Fruit fly (Drosophila melanogaster) whole organism, embryonic: ENCODE results near the gene Vps29.

Experiments
- B-H2 ChIP-seq: fragments of 200-800 bp; sonication (Bioruptor generic); optimal IDR thresholded peaks from 2 replicates; lab custom pipeline; 2018; ENCODE audit warnings: missing biosample characterization, mild to moderate bottlenecking, missing genetic modification characterization
- BtbVII ChIP-seq: fragments of 200-800 bp; sonication (Bioruptor generic); optimal IDR thresholded peaks from 3 replicates; lab custom pipeline; 2017; ENCODE audit warnings: missing biosample characterization, mild to moderate bottlenecking, missing genetic modification characterization
- CG10959 ChIP-seq: fragments of 200-800 bp; sonication (Bioruptor generic); IDR thresholded peaks from 2 replicates; pipeline ENCODE4 v1.3.6; 2022; ENCODE audit warnings: missing biosample characterization, missing genetic modification characterization
- CG13123 ChIP-seq: fragments of 200-800 bp; sonication (Bioruptor generic); optimal IDR thresholded peaks from 2 replicates; lab custom pipeline; 2016; ENCODE audit warnings: missing biosample characterization, missing genetic modification characterization
- CG1792 ChIP-seq: fragments of 200-800 bp; sonication (Bioruptor generic); optimal IDR thresholded peaks from 2 replicates; lab custom pipeline; 2016; ENCODE audit warnings: missing biosample characterization, missing genetic modification characterization
- CG3065 ChIP-seq: fragments of 200-800 bp; sonication (Bioruptor generic); optimal IDR thresholded peaks from 2 replicates; lab custom pipeline; 2016; ENCODE audit warnings: missing biosample characterization, missing genetic modification characterization
- CG32772 ChIP-seq: fragments of 200-800 bp; sonication (Bioruptor generic); IDR thresholded peaks from 2 replicates; pipeline ENCODE4 v1.3.6; 2022; ENCODE audit warnings: missing biosample characterization, missing genetic modification characterization
- CG3838 ChIP-seq: fragments of 200-800 bp; sonication (Bioruptor generic); optimal IDR thresholded peaks from 3 replicates; lab custom pipeline; 2016; ENCODE audit warnings: missing biosample characterization, missing genetic modification characterization
- CG4328 ChIP-seq: fragments of 200-800 bp; sonication (Bioruptor generic); optimal IDR thresholded peaks from 3 replicates; lab custom pipeline; 2017; ENCODE audit warnings: missing biosample characterization, missing genetic modification reagents, missing genetic modification characterization
- CG5245 ChIP-seq: fragments of 200-800 bp; sonication (Bioruptor generic); optimal IDR thresholded peaks from 3 replicates; lab custom pipeline; 2016; ENCODE audit warnings: missing biosample characterization, missing genetic modification characterization
- CG6765 ChIP-seq: fragments of 200-800 bp; sonication (Bioruptor generic); optimal IDR thresholded peaks from 3 replicates; lab custom pipeline; 2017; ENCODE audit warnings: missing biosample characterization, mild to moderate bottlenecking, missing genetic modification characterization
- CG7556 ChIP-seq: fragments of 200-800 bp; sonication (Bioruptor generic); optimal IDR thresholded peaks from 2 replicates; lab custom pipeline; 2017; ENCODE audit warnings: missing biosample characterization, mild to moderate bottlenecking, missing genetic modification characterization
- ERR ChIP-seq: fragments of 200-800 bp; sonication (Bioruptor generic); optimal IDR thresholded peaks from 2 replicates; lab custom pipeline; 2016; ENCODE audit warnings: missing biosample characterization, missing genetic modification characterization
- Fer1 ChIP-seq: fragments of 200-800 bp; sonication (Bioruptor generic); optimal IDR thresholded peaks from 2 replicates; lab custom pipeline; 2017; ENCODE audit warnings: missing biosample characterization, mild to moderate bottlenecking, missing genetic modification characterization
- Hand ChIP-seq: fragments of 200-800 bp; sonication (Bioruptor generic); optimal IDR thresholded peaks from 2 replicates; lab custom pipeline; 2017; ENCODE audit warnings: mild to moderate bottlenecking, missing biosample characterization, missing genetic modification reagents, missing genetic modification characterization
- Hmr ChIP-seq: fragments of 200-800 bp; sonication (Bioruptor generic); optimal IDR thresholded peaks from 3 replicates; lab custom pipeline; 2017; ENCODE audit warnings: mild to moderate bottlenecking, missing biosample characterization, missing genetic modification reagents, missing genetic modification characterization
- Hmx ChIP-seq: fragments of 200-800 bp; sonication (Bioruptor generic); optimal IDR thresholded peaks from 2 replicates; lab custom pipeline; 2016; ENCODE audit warnings: missing biosample characterization, missing genetic modification characterization
- Hr39 ChIP-seq: fragments of >200 bp; optimal IDR thresholded peaks from 2 replicates; lab custom pipeline; 2017
- Mes4 ChIP-seq: fragments of 200-800 bp; sonication (Bioruptor generic); optimal IDR thresholded peaks from 2 replicates; lab custom pipeline; 2016; ENCODE audit warnings: missing biosample characterization, missing genetic modification characterization
- Ravus ChIP-seq: fragments of 200-800 bp; sonication (Bioruptor generic); IDR thresholded peaks from 2 replicates; pipeline ENCODE4 v1.3.6; 2022; ENCODE audit warnings: missing biosample characterization, missing genetic modification characterization
- Spps ChIP-seq: fragments of 200-800 bp; sonication (Bioruptor generic); optimal IDR thresholded peaks from 2 replicates; lab custom pipeline; 2018; ENCODE audit warnings: missing biosample characterization, mild to moderate bottlenecking, missing genetic modification characterization
- Ssrp ChIP-seq: fragments of 200-800 bp; sonication (Bioruptor generic); optimal IDR thresholded peaks from 2 replicates; lab custom pipeline; 2018; ENCODE audit warnings: missing biosample characterization, mild to moderate bottlenecking, missing genetic modification characterization, moderate library complexity
- YL-1 ChIP-seq: fragments of 200-800 bp; sonication (Bioruptor generic); optimal IDR thresholded peaks from 3 replicates; lab custom pipeline; 2017; ENCODE audit warnings: missing biosample characterization, mild to moderate bottlenecking, missing genetic modification characterization
- al ChIP-seq: fragments of 200-800 bp; sonication (Bioruptor generic); IDR thresholded peaks from 2 replicates; pipeline ENCODE4 v1.3.6; 2022; ENCODE audit warnings: missing biosample characterization, missing genetic modification characterization
- ase ChIP-seq: fragments of 200-800 bp; sonication (Bioruptor generic); IDR thresholded peaks from 3 replicates; pipeline ENCODE4 v1.3.6; 2022; ENCODE audit warnings: missing biosample characterization, missing genetic modification characterization
- bbx ChIP-seq: fragments of 200-800 bp; sonication (Bioruptor generic); IDR thresholded peaks from 2 replicates; pipeline ENCODE4 v1.3.6; 2022; ENCODE audit warnings: missing biosample characterization, missing genetic modification characterization; ENCODE audit not compliant: partially characterized antibody
- btn ChIP-seq: fragments of 200-800 bp; sonication (Bioruptor generic); optimal IDR thresholded peaks from 2 replicates; lab custom pipeline; 2016; ENCODE audit warnings: missing biosample characterization, missing genetic modification characterization
- caup ChIP-seq: fragments of 200-800 bp; sonication (Bioruptor generic); optimal IDR thresholded peaks from 3 replicates; lab custom pipeline; 2017; ENCODE audit warnings: missing biosample characterization, mild to moderate bottlenecking, missing genetic modification characterization, moderate library complexity; ENCODE audit not compliant: severe bottlenecking
- dan ChIP-seq: fragments of 200-800 bp; sonication (Bioruptor generic); IDR thresholded peaks from 2 replicates; pipeline ENCODE4 v1.3.6; 2022; ENCODE audit warnings: missing biosample characterization, missing genetic modification characterization
- dm ChIP-seq: fragments of 200-800 bp; sonication (Bioruptor generic); optimal IDR thresholded peaks from 3 replicates; lab custom pipeline; 2016; ENCODE audit warnings: missing biosample characterization, missing genetic modification characterization
- esg ChIP-seq: fragments of 200-800 bp; sonication (Bioruptor generic); conservative IDR thresholded peaks from 2 replicates; pipeline ENCODE4 v1.3.6; 2022; ENCODE audit warnings: missing biosample characterization, missing genetic modification characterization
- ftz-f1 ChIP-seq: fragments of 200-800 bp; sonication (Bioruptor generic); optimal IDR thresholded peaks from 2 replicates; lab custom pipeline; 2016; ENCODE audit warnings: missing biosample characterization, missing genetic modification characterization
- gsb-n ChIP-seq: fragments of 200-800 bp; sonication (Bioruptor generic); optimal IDR thresholded peaks from 3 replicates; lab custom pipeline; 2018; ENCODE audit warnings: missing biosample characterization, mild to moderate bottlenecking, missing genetic modification characterization
- hkb ChIP-seq, 2 experiments: fragments of 200-800 bp in 1 of 2; fragments of >200 bp in 1 of 2; sonication (Bioruptor generic) in 1 of 2; IDR thresholded peaks in 1 of 2; optimal IDR thresholded peaks in 1 of 2; 2 replicates each; pipeline versions ENCODE4 v1.3.6 to Lab custom; 2017 to 2022; ENCODE audit warnings: missing biosample characterization in 1 of 2, missing genetic modification characterization in 1 of 2
- jumu ChIP-seq: fragments of 200-800 bp; sonication (Bioruptor generic); optimal IDR thresholded peaks from 3 replicates; lab custom pipeline; 2016; ENCODE audit warnings: missing biosample characterization, missing genetic modification characterization
- kni ChIP-seq: fragments of 200-800 bp; sonication (Bioruptor generic); optimal IDR thresholded peaks from 3 replicates; lab custom pipeline; 2017; ENCODE audit warnings: mild to moderate bottlenecking, missing biosample characterization, missing genetic modification reagents, missing genetic modification characterization
- nmo ChIP-seq: fragments of 200-800 bp; sonication (Bioruptor generic); optimal IDR thresholded peaks from 2 replicates; lab custom pipeline; 2018; ENCODE audit warnings: missing biosample characterization, mild to moderate bottlenecking, missing genetic modification characterization, moderate library complexity
- nom ChIP-seq: fragments of 200-800 bp; sonication (Bioruptor generic); optimal IDR thresholded peaks from 2 replicates; lab custom pipeline; 2017; ENCODE audit warnings: missing biosample characterization, missing genetic modification characterization, mild to moderate bottlenecking, moderate library complexity, missing genetic modification reagents
- oc ChIP-seq: fragments of 200-800 bp; sonication (Bioruptor generic); optimal IDR thresholded peaks from 2 replicates; lab custom pipeline; 2018; ENCODE audit warnings: missing biosample characterization, mild to moderate bottlenecking, missing genetic modification characterization, moderate library complexity
- pho ChIP-seq: fragments of 200-800 bp; sonication (Bioruptor generic); optimal IDR thresholded peaks from 2 replicates; lab custom pipeline; 2016; ENCODE audit warnings: missing biosample characterization, missing genetic modification characterization
- ranshi ChIP-seq: fragments of 200-800 bp; sonication (Bioruptor generic); IDR thresholded peaks from 2 replicates; pipeline ENCODE4 v1.3.6; 2022; ENCODE audit warnings: missing biosample characterization, missing genetic modification characterization
- repo ChIP-seq: fragments of 200-800 bp; sonication (Bioruptor generic); optimal IDR thresholded peaks from 2 replicates; lab custom pipeline; 2016; ENCODE audit warnings: missing biosample characterization, missing genetic modification characterization
- scrt ChIP-seq: fragments of 200-800 bp; sonication (Bioruptor generic); optimal IDR thresholded peaks from 2 replicates; lab custom pipeline; 2018; ENCODE audit warnings: missing biosample characterization, mild to moderate bottlenecking, missing genetic modification characterization, moderate library complexity
- seq ChIP-seq: fragments of 200-800 bp; sonication (Bioruptor generic); IDR thresholded peaks from 2 replicates; pipeline ENCODE4 v1.3.6; 2022; ENCODE audit warnings: missing biosample characterization, missing genetic modification characterization
- twi ChIP-seq: fragments of 200-800 bp; optimal IDR thresholded peaks from 2 replicates; lab custom pipeline; 2019; ENCODE audit warnings: missing biosample characterization, mild to moderate bottlenecking, missing genetic modification characterization, moderate library complexity
- wek ChIP-seq: fragments of 200-800 bp; sonication (Bioruptor generic); optimal IDR thresholded peaks from 3 replicates; lab custom pipeline; 2018; ENCODE audit warnings: missing biosample characterization, mild to moderate bottlenecking, missing genetic modification characterization, moderate library complexity
- zen ChIP-seq: fragments of 200-800 bp; sonication (Bioruptor generic); optimal IDR thresholded peaks from 3 replicates; lab custom pipeline; 2018; ENCODE audit warnings: missing biosample characterization, mild to moderate bottlenecking, missing genetic modification characterization, moderate library complexity
- zfh2 ChIP-seq: fragments of 200-800 bp; sonication (Bioruptor generic); optimal IDR thresholded peaks from 2 replicates; lab custom pipeline; 2016; ENCODE audit warnings: missing biosample characterization, missing genetic modification characterization

The Vps29 gene

dm6 chr2L:1118880-1119809, 31.4 kb upstream of the Vps29 start (continued):
- TF ChIP-seq Hmx (GFP tag; lab: Kevin White, UChicago): peak; percentile 6
- 0 out of 2 replicates have a peak, but pooled peaks have one; percentile 21 for TF ChIP-seq dan (GFP tag; lab: Robert Waterston, UW)
- peak; percentile 77 for TF ChIP-seq pho (GFP tag; lab: Kevin White, UChicago)
- no peak for TF ChIP-seq kni (GFP tag; lab: Kevin White, UChicago)
- TF ChIP-seq Ravus: peak; percentile 30; the same call in 1 of the 2 replicates
- no peak for TF ChIP-seq CG3065 (GFP tag; lab: Kevin White, UChicago)
- TF ChIP-seq twi (tag; lab: Kevin White, UChicago): peak; percentile 75
- TF ChIP-seq ERR (GFP tag; lab: Kevin White, UChicago): peak; percentile 1
- no peak for TF ChIP-seq hkb (optimal IDR thresholded peaks at IDR 0.05; lab: Kevin White, UChicago)
- peak; percentile 80 for TF ChIP-seq hkb (GFP tag; IDR thresholded peaks at IDR 0.05; lab: Robert Waterston, UW)
- no peak for TF ChIP-seq CG3838
- TF ChIP-seq seq (GFP tag; lab: Robert Waterston, UW): peak; percentile 64; the same call in 1 of the 2 replicates
- TF ChIP-seq ranshi (GFP tag; lab: Robert Waterston, UW): peak; percentile 79
- TF ChIP-seq B-H2 (GFP tag; lab: Kevin White, UChicago): peak; percentile 10
- TF ChIP-seq esg: peak; percentile 59
- TF ChIP-seq Ssrp: peak; percentile 44
- peak; percentile 75 for TF ChIP-seq zfh2 (GFP tag; lab: Kevin White, UChicago)
- peak; percentile 74 for TF ChIP-seq CG7556 (GFP tag; lab: Kevin White, UChicago)
- TF ChIP-seq dm: peak; percentile 12
- peak; percentile 26 for TF ChIP-seq nom (GFP tag; lab: Kevin White, UChicago)
- TF ChIP-seq scrt (GFP tag; lab: Kevin White, UChicago): peak; percentile 58
- peak; percentile 55; the same call in 1 of the 3 replicates for TF ChIP-seq ase (GFP tag; lab: Robert Waterston, UW)
- TF ChIP-seq CG4328 (GFP tag; lab: Kevin White, UChicago): no peak
- peak; percentile 81 for TF ChIP-seq al (GFP tag; lab: Robert Waterston, UW)
- no peak for TF ChIP-seq oc (tag; lab: Kevin White, UChicago)
- TF ChIP-seq BtbVII (GFP tag; lab: Kevin White, UChicago): peak; percentile 77
- TF ChIP-seq CG1792: peak; percentile 9
- TF ChIP-seq zen: peak; percentile 55
- peak; percentile 32 for TF ChIP-seq Mes4 (GFP tag; lab: Kevin White, UChicago)
- peak; percentile 20 for TF ChIP-seq ftz-f1 (GFP tag; lab: Kevin White, UChicago)
- peak; percentile 45 for TF ChIP-seq CG6765 (GFP tag; lab: Kevin White, UChicago)
- TF ChIP-seq CG5245 (GFP tag; lab: Kevin White, UChicago): peak; percentile 44
- TF ChIP-seq caup (GFP tag; lab: Kevin White, UChicago): peak; percentile 70
- peak; percentile 20; the same call in 1 of the 2 replicates for TF ChIP-seq bbx (GFP tag; lab: Robert Waterston, UW)
- TF ChIP-seq Spps (tag; lab: Kevin White, UChicago): no peak
- peak; percentile 13 for TF ChIP-seq repo
- TF ChIP-seq nmo: peak; percentile 75
- peak; percentile 78 for TF ChIP-seq Fer1 (GFP tag; lab: Kevin White, UChicago)
- TF ChIP-seq btn (GFP tag; lab: Kevin White, UChicago): no peak
- TF ChIP-seq CG10959 (GFP tag; lab: Robert Waterston, UW): 0 out of 2 replicates have a peak, but pooled peaks have one; percentile 32
- no peak for TF ChIP-seq YL-1
- no peak for TF ChIP-seq wek (GFP tag; lab: Kevin White, UChicago)
- no peak for TF ChIP-seq gsb-n (tag; lab: Kevin White, UChicago)
- peak; percentile 76 for TF ChIP-seq CG32772 (GFP tag; lab: Robert Waterston, UW)
- TF ChIP-seq Hr39 (lab: Kevin White, UChicago): no peak
- TF ChIP-seq Hand (GFP tag; lab: Kevin White, UChicago): peak; percentile 42
- peak; percentile 77 for TF ChIP-seq jumu (GFP tag; lab: Kevin White, UChicago)
- peak; percentile 88 for TF ChIP-seq Hmr (GFP tag; lab: Kevin White, UChicago)
- TF ChIP-seq CG13123 (GFP tag; lab: Kevin White, UChicago): peak; percentile 25
